Fruit fly (Drosophila melanogaster) whole organism, prepupa: ENCODE measurements around the gene Saysd1.
A peak's percentile ranks its signal among the peaks of the same experiment; 100 is the strongest.

Experiments
- CG10669 ChIP-seq: fragments of 200-800 bp; sonication (Bioruptor generic); optimal IDR thresholded peaks from 3 replicates; lab custom pipeline; 2018; ENCODE audit warnings: missing biosample characterization, mild to moderate bottlenecking, missing genetic modification characterization, moderate library complexity
- CG11902 ChIP-seq: fragments of 200-800 bp; sonication (Bioruptor generic); optimal IDR thresholded peaks from 3 replicates; lab custom pipeline; 2016; ENCODE audit warnings: missing biosample characterization, missing genetic modification characterization
- CG15336 ChIP-seq: fragments of 200-800 bp; sonication (Bioruptor generic); IDR thresholded peaks from 2 replicates; pipeline ENCODE4 v1.3.6; 2022; ENCODE audit warnings: missing biosample characterization, missing genetic modification characterization
- CG1621 ChIP-seq: fragments of 200-800 bp; sonication (Bioruptor generic); optimal IDR thresholded peaks from 3 replicates; lab custom pipeline; 2018; ENCODE audit warnings: missing biosample characterization, mild to moderate bottlenecking, missing genetic modification characterization
- CG16779 ChIP-seq: fragments of 200-800 bp; sonication (Bioruptor generic); optimal IDR thresholded peaks from 3 replicates; lab custom pipeline; 2017; ENCODE audit warnings: missing biosample characterization, mild to moderate bottlenecking, missing genetic modification characterization
- CG3032 ChIP-seq: fragments of 200-800 bp; optimal IDR thresholded peaks from 2 replicates; lab custom pipeline; 2019; ENCODE audit warnings: missing biosample characterization, mild to moderate bottlenecking, missing genetic modification characterization, moderate library complexity
- CG31627 ChIP-seq: fragments of 200-800 bp; sonication (Bioruptor generic); optimal IDR thresholded peaks from 3 replicates; lab custom pipeline; 2016; ENCODE audit warnings: missing biosample characterization, missing genetic modification characterization
- CG3919 ChIP-seq: fragments of 200-800 bp; sonication (Bioruptor generic); optimal IDR thresholded peaks from 3 replicates; lab custom pipeline; 2016; ENCODE audit warnings: missing biosample characterization, missing genetic modification characterization
- CG6163 ChIP-seq: fragments of 200-800 bp; sonication (Bioruptor generic); IDR thresholded peaks from 3 replicates; pipeline ENCODE4 v1.3.6; 2022; ENCODE audit warnings: missing biosample characterization, missing genetic modification characterization
- CG6276 ChIP-seq: fragments of 200-800 bp; sonication (Bioruptor generic); optimal IDR thresholded peaks from 2 replicates; lab custom pipeline; 2017; ENCODE audit warnings: missing biosample characterization, mild to moderate bottlenecking, missing genetic modification characterization
- CG6808 ChIP-seq: fragments of 200-800 bp; sonication (Bioruptor generic); optimal IDR thresholded peaks from 3 replicates; lab custom pipeline; 2017; ENCODE audit warnings: missing biosample characterization, missing genetic modification characterization, mild to moderate bottlenecking, moderate library complexity, missing genetic modification reagents
- CG6854 ChIP-seq: fragments of 200-800 bp; sonication (Bioruptor generic); optimal IDR thresholded peaks from 2 replicates; lab custom pipeline; 2017; ENCODE audit warnings: missing biosample characterization, mild to moderate bottlenecking, missing genetic modification characterization
- CG8119 ChIP-seq: fragments of 200-800 bp; sonication (Bioruptor generic); IDR thresholded peaks from 3 replicates; pipeline ENCODE4 v1.3.6; 2022; ENCODE audit warnings: missing biosample characterization, missing genetic modification characterization
- CG8632 ChIP-seq: fragments of 200-800 bp; sonication (Bioruptor generic); optimal IDR thresholded peaks from 3 replicates; lab custom pipeline; 2016; ENCODE audit warnings: missing biosample characterization, missing genetic modification characterization
- Eip75B ChIP-seq: fragments of 200-800 bp; sonication (Bioruptor generic); optimal IDR thresholded peaks from 3 replicates; lab custom pipeline; 2016; ENCODE audit warnings: missing biosample characterization, missing genetic modification characterization
- Eip78C ChIP-seq: fragments of 200-800 bp; sonication (Bioruptor generic); peaks from one replicate; lab custom pipeline; 2016; ENCODE audit warnings: missing biosample characterization, missing genetic modification characterization
- Eip93F ChIP-seq: fragments of 200-800 bp; sonication (Bioruptor generic); optimal IDR thresholded peaks from 2 replicates; lab custom pipeline; 2016; ENCODE audit warnings: missing biosample characterization, mild to moderate bottlenecking, missing genetic modification characterization
- Ets21C ChIP-seq: fragments of 200-800 bp; sonication (Bioruptor generic); optimal IDR thresholded peaks from 3 replicates; lab custom pipeline; 2016; ENCODE audit warnings: missing biosample characterization, missing genetic modification characterization
- Ets96B ChIP-seq: fragments of 200-800 bp; optimal IDR thresholded peaks from 2 replicates; lab custom pipeline; 2019; ENCODE audit warnings: missing biosample characterization, mild to moderate bottlenecking, missing genetic modification characterization, moderate library complexity
- Gug ChIP-seq: fragments of 200-800 bp; sonication (Bioruptor generic); IDR thresholded peaks from 2 replicates; pipeline ENCODE4 v1.3.6; 2022; ENCODE audit warnings: missing biosample characterization, missing genetic modification characterization
- Hr39 ChIP-seq: fragments of 200-800 bp; sonication (Bioruptor generic); optimal IDR thresholded peaks from 2 replicates; lab custom pipeline; 2016; ENCODE audit warnings: missing biosample characterization, missing genetic modification characterization
- Hr4 ChIP-seq: fragments of 200-800 bp; sonication (Bioruptor generic); optimal IDR thresholded peaks from 3 replicates; lab custom pipeline; 2016; ENCODE audit warnings: missing biosample characterization, missing genetic modification characterization
- Met ChIP-seq: fragments of 200-800 bp; sonication (Bioruptor generic); optimal IDR thresholded peaks from 3 replicates; lab custom pipeline; 2016; ENCODE audit warnings: missing biosample characterization, missing genetic modification characterization
- OdsH ChIP-seq: fragments of 200-800 bp; sonication (Bioruptor generic); optimal IDR thresholded peaks from 3 replicates; lab custom pipeline; 2016; ENCODE audit warnings: missing biosample characterization, missing genetic modification characterization
- Sox102F ChIP-seq: fragments of 200-800 bp; sonication (Bioruptor generic); optimal IDR thresholded peaks from 2 replicates; lab custom pipeline; 2016; ENCODE audit warnings: missing biosample characterization, mild to moderate bottlenecking, missing genetic modification characterization
- cyc ChIP-seq: fragments of 200-800 bp; sonication (Bioruptor generic); optimal IDR thresholded peaks from 3 replicates; lab custom pipeline; 2016; ENCODE audit warnings: missing biosample characterization, missing genetic modification characterization
- dsx ChIP-seq: fragments of 200-800 bp; optimal IDR thresholded peaks from 3 replicates; lab custom pipeline; 2019; ENCODE audit warnings: missing biosample characterization, mild to moderate bottlenecking, missing genetic modification characterization, moderate library complexity; ENCODE audit not compliant: poor library complexity, severe bottlenecking
- eg ChIP-seq: fragments of 200-800 bp; sonication (Bioruptor generic); IDR thresholded peaks from 3 replicates; pipeline ENCODE4 v1.3.6; 2022; ENCODE audit warnings: missing biosample characterization, missing genetic modification characterization
- fkh ChIP-seq: fragments of 200-800 bp; sonication (Bioruptor generic); optimal IDR thresholded peaks from 3 replicates; lab custom pipeline; 2017; ENCODE audit warnings: missing biosample characterization, mild to moderate bottlenecking, missing genetic modification characterization, moderate library complexity
- salr ChIP-seq, 2 experiments: fragments of 200-800 bp; sonication (Bioruptor generic); optimal IDR thresholded peaks; 3 replicates each; lab custom pipeline; 2016 to 2018; ENCODE audit warnings: missing biosample characterization in 2 of 2, missing genetic modification characterization in 2 of 2, mild to moderate bottlenecking in 1 of 2
- spab ChIP-seq: fragments of 200-800 bp; sonication (Bioruptor generic); optimal IDR thresholded peaks from 2 replicates; lab custom pipeline; 2017; ENCODE audit warnings: missing biosample characterization, mild to moderate bottlenecking, missing genetic modification characterization, missing genetic modification reagents
- ss ChIP-seq, 2 experiments: fragments of 200-800 bp; sonication (Bioruptor generic); optimal IDR thresholded peaks; 2 replicates in 1 of 2; 3 replicates in 1 of 2; lab custom pipeline; 2017 to 2018; ENCODE audit warnings: mild to moderate bottlenecking in 2 of 2, missing biosample characterization in 2 of 2, missing genetic modification characterization in 2 of 2, moderate library complexity in 1 of 2
- topi ChIP-seq: fragments of 200-800 bp; sonication (Bioruptor generic); optimal IDR thresholded peaks from 3 replicates; lab custom pipeline; 2016; ENCODE audit warnings: missing biosample characterization, missing genetic modification characterization
- vri ChIP-seq: fragments of 200-800 bp; sonication (Bioruptor generic); optimal IDR thresholded peaks from 3 replicates; lab custom pipeline; 2016; ENCODE audit warnings: missing biosample characterization, mild to moderate bottlenecking, missing genetic modification characterization

Saysd1 gene

DNA sequence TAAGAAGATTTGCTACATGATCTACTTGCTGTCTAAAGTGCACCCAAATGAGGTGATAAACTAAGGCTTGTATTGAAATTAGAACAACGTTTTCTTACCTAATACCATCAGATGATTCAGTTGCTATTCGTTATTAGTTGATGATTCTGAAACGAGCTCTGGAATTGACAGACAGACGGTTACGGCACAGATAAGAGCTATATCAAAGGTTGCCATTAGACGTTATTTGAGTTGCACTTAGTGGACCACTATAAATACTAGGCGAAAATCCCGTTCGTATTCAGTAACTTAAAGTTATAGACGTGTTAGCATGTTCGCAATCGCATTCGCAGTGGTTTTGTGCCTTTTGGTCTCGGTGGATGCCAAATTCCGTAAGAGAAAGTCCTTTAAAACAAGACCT lies 24.9 kb upstream of the Saysd1 start, which contains the start of gene to:
to (plus strand) TSS at position 301 of the 400 bp plus-strand sequence.
- no peak for TF ChIP-seq Hr4 (GFP tag; lab: Kevin White, UChicago)
- no peak for TF ChIP-seq topi
- no peak for TF ChIP-seq cyc (GFP tag; lab: Kevin White, UChicago)
- TF ChIP-seq salr (GFP tag; optimal IDR thresholded peaks at IDR 0.05; lab: Kevin White, UChicago) = no peak
- TF ChIP-seq Met = no peak
- no peak for TF ChIP-seq CG3919
- TF ChIP-seq vri (GFP tag; lab: Kevin White, UChicago) = no peak
- no peak for TF ChIP-seq eg (GFP tag; lab: Robert Waterston, UW)
- TF ChIP-seq Gug (GFP tag; lab: Robert Waterston, UW) = no peak
- no peak for TF ChIP-seq fkh
- TF ChIP-seq Ets96B (tag; lab: Kevin White, UChicago) = no peak
- TF ChIP-seq CG6163 (GFP tag; lab: Robert Waterston, UW) = no peak
- TF ChIP-seq CG16779 (tag; lab: Kevin White, UChicago) = no peak
- TF ChIP-seq CG6276 (GFP tag; lab: Kevin White, UChicago) = no peak
- no peak for TF ChIP-seq Ets21C
- TF ChIP-seq CG11902 = no peak

- peak; percentile 42 for TF ChIP-seq CG3032
- peak; percentile 78 for TF ChIP-seq Eip78C (GFP tag; lab: Kevin White, UChicago)
- TF ChIP-seq CG6808 (GFP tag; lab: Kevin White, UChicago) = peak; percentile 47
- no peak for TF ChIP-seq CG31627 (GFP tag; lab: Kevin White, UChicago)
- peak; percentile 31 for TF ChIP-seq Eip75B (GFP tag; lab: Kevin White, UChicago)
- no peak for TF ChIP-seq CG15336 (GFP tag; lab: Robert Waterston, UW)
- no peak for TF ChIP-seq OdsH (GFP tag; lab: Kevin White, UChicago)
- TF ChIP-seq ss (GFP tag; optimal IDR thresholded peaks at IDR 0.05; lab: Kevin White, UChicago) = peak; percentile 28 to 32
- peak; percentile 22 for TF ChIP-seq spab
- TF ChIP-seq Ets21C = no peak
- peak; percentile 45 for TF ChIP-seq CG1621 (tag; lab: Kevin White, UChicago)
- TF ChIP-seq dsx = peak; percentile 56
- TF ChIP-seq CG10669 (GFP tag; lab: Kevin White, UChicago) = peak; percentile 31
- peak; percentile 6 for TF ChIP-seq CG3919
- no peak for TF ChIP-seq CG8632 (GFP tag; lab: Kevin White, UChicago)
- TF ChIP-seq Ets96B (tag; lab: Kevin White, UChicago) = peak; percentile 39
Measured at dm6 chr3R:25238771-25239700, 24.0 kb upstream of the Saysd1 start.

DNA sequence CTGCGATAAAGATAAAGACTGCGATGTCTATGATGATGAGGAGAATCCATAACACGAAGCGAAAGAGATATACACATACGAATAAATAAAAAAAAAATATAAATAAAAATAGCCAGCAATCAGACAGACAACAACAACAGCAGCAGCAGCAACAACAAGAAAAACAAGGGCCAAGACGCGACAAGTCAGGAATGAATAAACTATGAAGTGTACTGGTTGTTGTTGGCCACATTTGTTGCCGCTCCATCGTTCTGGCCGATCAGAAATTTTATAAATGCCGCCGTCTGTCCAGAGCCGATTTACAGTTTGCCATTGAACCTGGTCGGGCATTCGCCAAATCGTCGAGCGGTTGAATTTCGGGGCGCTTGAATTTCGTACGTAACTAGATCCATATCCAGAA lies 22.3 kb upstream of the Saysd1 start, which contains the start of gene Jhbp7:
Jhbp7 (plus strand) TSS at position 301 of the 400 bp plus-strand sequence.
- TF ChIP-seq ss (GFP tag; optimal IDR thresholded peaks at IDR 0.05; lab: Kevin White, UChicago) (peak in 1 of 2 experiments; percentile 0), Eip93F (GFP tag; lab: Kevin White, UChicago) (no peak), dsx (peak; percentile 8)

DNA sequence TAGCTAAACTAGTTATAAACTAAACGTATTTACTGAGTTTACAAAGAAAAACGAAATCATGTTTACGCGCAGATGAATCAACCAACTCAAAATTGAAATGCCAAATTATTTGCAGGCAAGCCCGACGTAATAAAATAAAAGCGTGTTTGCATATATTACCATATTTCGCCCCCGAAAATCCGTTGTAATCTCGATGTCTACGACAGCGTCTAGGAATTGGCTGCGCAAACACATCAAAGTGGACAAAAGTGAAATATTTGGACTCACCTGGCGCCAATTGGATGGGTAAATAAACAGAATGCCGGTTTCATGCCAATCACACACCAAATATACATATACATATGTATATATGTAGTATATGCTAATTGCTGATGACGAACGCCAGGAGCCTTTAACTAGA lies 21.1 kb upstream of the Saysd1 start:
- peak; percentile 16 for TF ChIP-seq Eip78C (GFP tag; lab: Kevin White, UChicago)
- peak; percentile 56 for TF ChIP-seq fkh
- no peak for TF ChIP-seq CG8632 (GFP tag; lab: Kevin White, UChicago)

DNA sequence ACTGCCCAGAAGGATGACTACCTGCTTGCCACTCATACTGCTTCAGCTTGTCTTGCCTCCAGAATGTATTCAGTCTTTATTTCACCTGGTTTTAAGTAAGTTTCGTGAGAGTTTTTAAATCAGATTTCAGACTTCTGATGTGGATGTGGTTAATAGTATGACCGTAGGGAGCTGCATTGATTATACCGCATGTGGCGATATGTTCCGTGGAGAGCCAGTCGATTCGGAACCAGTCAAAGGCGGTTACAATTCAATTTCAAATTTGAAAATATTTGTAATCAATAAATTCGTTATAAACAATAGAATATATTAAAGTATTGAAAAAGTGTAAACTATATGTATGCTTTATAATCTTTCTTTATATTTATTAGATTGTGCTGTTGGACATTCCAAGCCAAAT lies 20.4 kb upstream of the Saysd1 start, which contains the start of gene Sil1:
Sil1 (minus strand) TSS at position 168 of the 400 bp plus-strand sequence.
- TF ChIP-seq CG6854 = no peak
- TF ChIP-seq CG8119 = no peak
- no peak for TF ChIP-seq cyc (GFP tag; lab: Kevin White, UChicago)
- no peak for TF ChIP-seq Hr39 (GFP tag; lab: Kevin White, UChicago)
- TF ChIP-seq OdsH (GFP tag; lab: Kevin White, UChicago) = no peak
- peak; percentile 45 for TF ChIP-seq CG1621 (tag; lab: Kevin White, UChicago)
- no peak for TF ChIP-seq CG6163 (GFP tag; lab: Robert Waterston, UW)
- no peak for TF ChIP-seq Sox102F (GFP tag; lab: Kevin White, UChicago)
- TF ChIP-seq, all 60 proteins: peak for 1
